Worm (Caenorhabditis elegans) whole organism, L4/young adult: ENCODE measurements around the gene F13D11.4.

Experiments used
- W03F9.2 ChIP-seq: fragments of 150-350 bp; optimal IDR thresholded peaks from 2 replicates; lab custom pipeline; 2014; ENCODE audit warnings: missing biosample characterization, missing genetic modification characterization
- dao-5 ChIP-seq: sonication (generic microtip); optimal IDR thresholded peaks from 2 replicates; lab custom pipeline; 2016; ENCODE audit warnings: missing genotype, missing genetic modification characterization, moderate library complexity, missing compliant biosample characterization
- him-1 ChIP-seq: sonication (generic microtip); optimal IDR thresholded peaks from 2 replicates; lab custom pipeline; 2016; ENCODE audit warnings: missing genotype, missing genetic modification reagents, missing genetic modification characterization, missing compliant biosample characterization

The F13D11.4 gene

ce11 chrX:5816346-5816745 lies 18.3 kb downstream of the F13D11.4 start:
- TF ChIP-seq W03F9.2 (tag; lab: Kevin White, UChicago) (no peak), him-1 (tag; lab: Kevin White, UChicago) (peak; percentile 27), dao-5 (tag; lab: Kevin White, UChicago) (no peak)

ce11 chrX:5815343-5815742 lies 19.3 kb downstream of the F13D11.4 start:
- TF ChIP-seq dao-5 (tag; lab: Kevin White, UChicago), result no peak
- no peak for TF ChIP-seq W03F9.2 (tag; lab: Kevin White, UChicago)
- no peak for TF ChIP-seq him-1 (tag; lab: Kevin White, UChicago)

ce11 chrX:5814342-5814741 lies 20.3 kb downstream of the F13D11.4 start:
- no peak for TF ChIP-seq him-1 (tag; lab: Kevin White, UChicago)
- no peak for TF ChIP-seq W03F9.2 (tag; lab: Kevin White, UChicago)
- no peak for TF ChIP-seq dao-5 (tag; lab: Kevin White, UChicago)

ce11 chrX:5813030-5813429 lies 21.6 kb downstream of the F13D11.4 start:
- TF ChIP-seq dao-5 (tag; lab: Kevin White, UChicago) (no peak), him-1 (tag; lab: Kevin White, UChicago) (no peak), W03F9.2 (tag; lab: Kevin White, UChicago) (no peak)

ce11 chrX:5811997-5812562 lies 22.5 kb downstream of the F13D11.4 start:
- TF ChIP-seq dao-5 (tag; lab: Kevin White, UChicago) (no peak), him-1 (tag; lab: Kevin White, UChicago) (no peak), W03F9.2 (tag; lab: Kevin White, UChicago) (no peak)

- TF ChIP-seq him-1 (tag; lab: Kevin White, UChicago) (no peak), W03F9.2 (tag; lab: Kevin White, UChicago) (no peak), dao-5 (tag; lab: Kevin White, UChicago) (no peak)
Observed at ce11 chrX:5810677-5811076, 23.9 kb downstream of the F13D11.4 start.

- no peak for TF ChIP-seq dao-5 (tag; lab: Kevin White, UChicago)
- no peak for TF ChIP-seq W03F9.2 (tag; lab: Kevin White, UChicago)
- no peak for TF ChIP-seq him-1 (tag; lab: Kevin White, UChicago)
Observed at ce11 chrX:5805872-5806472, 28.6 kb downstream of the F13D11.4 start, which contains the start of gene F13D11.3. Gene F13D11.3 (minus strand): TSS chrX:5805922.

ce11 chrX:5803492-5803891 lies 31.1 kb downstream of the F13D11.4 start:
- TF ChIP-seq dao-5 (tag; lab: Kevin White, UChicago) (no peak), W03F9.2 (tag; lab: Kevin White, UChicago) (no peak), him-1 (tag; lab: Kevin White, UChicago) (no peak)

- no peak for TF ChIP-seq him-1 (tag; lab: Kevin White, UChicago)
- TF ChIP-seq dao-5 (tag; lab: Kevin White, UChicago), result no peak
- TF ChIP-seq W03F9.2 (tag; lab: Kevin White, UChicago), result no peak
Observed at ce11 chrX:5802582-5802981, 32.0 kb downstream of the F13D11.4 start.

- peak; percentile 58 for TF ChIP-seq W03F9.2 (tag; lab: Kevin White, UChicago)
- TF ChIP-seq him-1 (tag; lab: Kevin White, UChicago), result peak; percentile 89
- peak; percentile 84 for TF ChIP-seq dao-5 (tag; lab: Kevin White, UChicago)
Observed at ce11 chrX:5801156-5801592, 33.4 kb downstream of the F13D11.4 start.

ce11 chrX:5799229-5799628 lies 35.4 kb downstream of the F13D11.4 start:
- TF ChIP-seq him-1 (tag; lab: Kevin White, UChicago) (no peak), dao-5 (tag; lab: Kevin White, UChicago) (no peak), W03F9.2 (tag; lab: Kevin White, UChicago) (no peak)

- no peak for TF ChIP-seq dao-5 (tag; lab: Kevin White, UChicago)
Observed at ce11 chrX:5798690-5799089, 35.9 kb downstream of the F13D11.4 start, which contains the start of gene F46G11.4. Gene F46G11.4 (minus strand): TSS chrX:5798790.

- TF ChIP-seq him-1 (tag; lab: Kevin White, UChicago), result no peak
- no peak for TF ChIP-seq dao-5 (tag; lab: Kevin White, UChicago)
- TF ChIP-seq W03F9.2 (tag; lab: Kevin White, UChicago), result no peak
Observed at ce11 chrX:5794432-5794831, 40.2 kb downstream of the F13D11.4 start.

- no peak for TF ChIP-seq W03F9.2 (tag; lab: Kevin White, UChicago)
- no peak for TF ChIP-seq him-1 (tag; lab: Kevin White, UChicago)
Observed at ce11 chrX:5790915-5791314, 43.7 kb downstream of the F13D11.4 start, which contains the start of gene twnk-1. Gene twnk-1 (plus strand): TSS chrX:5791215.
